Fruit fly (Drosophila melanogaster) whole organism, wandering third instar larva: ENCODE measurements around the gene CG33639.

ENCODE experiments used
- Rel ChIP-seq, 2 experiments: fragments of 200-800 bp; sonication (Bioruptor generic) in 1 of 2; optimal IDR thresholded peaks; 2 replicates in 1 of 2; 3 replicates in 1 of 2; lab custom pipeline; 2016 to 2019; ENCODE audit warnings: mild to moderate bottlenecking in 2 of 2, missing biosample characterization in 2 of 2, missing genetic modification characterization in 2 of 2, moderate library complexity in 1 of 2
- sage ChIP-seq: fragments of 200-800 bp; sonication (Bioruptor generic); optimal IDR thresholded peaks from 2 replicates; lab custom pipeline; 2016; ENCODE audit warnings: missing biosample characterization, mild to moderate bottlenecking, missing genetic modification characterization

- no peak for TF ChIP-seq Rel (GFP tag; optimal IDR thresholded peaks at IDR 0.05; lab: Kevin White, UChicago)
- no peak for TF ChIP-seq Rel (tag; optimal IDR thresholded peaks at IDR 0.05; lab: Kevin White, UChicago)
- no peak for TF ChIP-seq sage (GFP tag; lab: Kevin White, UChicago)
Measured at dm6 chrX:18259417-18259816, 33.5 kb upstream of the CG33639 start, which contains the start of gene CG15059.
